Fruit fly (Drosophila melanogaster): ENCODE results near the gene beta4GalT7.

The beta4GalT7 gene

DNA sequence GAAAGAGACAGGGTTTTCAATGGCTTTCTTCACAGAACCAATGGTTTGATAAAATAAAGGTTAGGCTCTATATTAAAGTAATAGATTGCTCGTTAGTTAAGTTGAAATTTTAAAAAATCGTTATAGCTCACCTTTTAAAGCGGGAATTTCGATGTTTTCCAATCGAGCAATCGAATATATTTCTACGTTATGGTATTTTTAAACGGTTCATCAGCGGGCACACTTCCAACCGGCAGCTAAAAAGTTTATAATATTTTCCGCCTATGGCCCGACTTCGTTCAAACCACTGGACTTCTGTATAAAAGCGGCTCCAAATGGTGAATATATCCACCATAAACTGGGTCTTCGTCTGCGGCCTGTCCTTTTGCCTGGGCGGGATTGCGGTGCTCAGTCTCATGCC is at the start of gene beta4GalT7:
Gene beta4GalT7, plus strand, starts transcription at position 201 of the 400 bp plus-strand sequence.
- TF ChIP-seq lola (GFP tag; optimal IDR thresholded peaks at IDR 0.05) (no peak), dl (GFP tag; optimal IDR thresholded peaks at IDR 0.05; ENCODE audit: insufficient read depth in 1 of 2, partially characterized antibody in 2 of 2) (no peak), usp (GFP tag; optimal IDR thresholded peaks at IDR 0.05) (no peak), Hr78 (GFP tag; optimal IDR thresholded peaks at IDR 0.05) (no peak), CrebA (GFP tag; optimal IDR thresholded peaks at IDR 0.05; ENCODE audit: borderline replicate concordance) (no peak), jim (GFP tag; optimal IDR thresholded peaks at IDR 0.05) (no peak), Mio (GFP tag; optimal IDR thresholded peaks at IDR 0.05) (no peak), N (GFP tag; optimal IDR thresholded peaks at IDR 0.05) (no peak)

DNA sequence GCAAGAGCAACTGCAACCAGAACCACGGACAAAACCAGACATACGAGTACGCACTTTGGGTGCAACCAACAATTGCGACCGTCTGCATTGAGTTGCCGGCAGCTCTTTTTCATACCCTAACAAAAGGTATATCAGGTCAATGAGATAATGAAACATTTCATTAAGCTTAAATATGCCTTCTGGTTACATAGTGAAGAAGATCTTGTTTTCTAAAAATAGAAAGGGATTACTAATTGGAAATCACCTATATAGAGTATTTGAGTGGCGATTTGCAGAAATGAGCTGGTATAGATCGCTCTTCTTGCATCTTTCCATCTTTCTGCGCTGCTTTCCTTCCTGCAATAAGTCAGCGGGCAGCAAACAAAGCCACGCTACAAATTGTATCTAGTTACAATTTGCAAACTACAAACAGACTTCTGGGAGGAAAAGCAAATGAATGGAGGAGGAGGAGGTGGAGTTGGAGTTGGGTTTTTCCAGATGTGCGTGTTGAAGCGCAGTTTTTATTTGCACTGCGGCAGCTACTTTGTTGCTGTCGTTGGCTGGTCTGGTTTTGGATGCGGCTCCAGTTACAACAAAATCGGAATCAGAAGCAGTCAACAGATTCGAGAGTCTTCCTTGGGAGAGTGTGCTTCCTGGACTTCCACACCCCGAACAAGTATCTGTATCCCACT is 48.2 kb upstream of the beta4GalT7 start:
- TF ChIP-seq Hr83 (GFP tag; optimal IDR thresholded peaks at IDR 0.05; ENCODE audit: poor library complexity, severe bottlenecking) (no peak), Sp1 (GFP tag; optimal IDR thresholded peaks at IDR 0.05) (peak; percentile 45), h (GFP tag; optimal IDR thresholded peaks at IDR 0.05) (peak; percentile 57), ey (GFP tag; optimal IDR thresholded peaks at IDR 0.05) (peak; percentile 52), psq (GFP tag; optimal IDR thresholded peaks at IDR 0.05) (peak; percentile 28), tai (GFP tag; optimal IDR thresholded peaks at IDR 0.05) (no peak), OdsH (GFP tag; optimal IDR thresholded peaks at IDR 0.05) (peak; percentile 36), rgr (GFP tag; optimal IDR thresholded peaks at IDR 0.05) (peak; percentile 43), Hnf4 (GFP tag; optimal IDR thresholded peaks at IDR 0.05) (no peak), N (GFP tag; optimal IDR thresholded peaks at IDR 0.05) (no peak), Hr78 (GFP tag; optimal IDR thresholded peaks at IDR 0.05) (no peak), fru (GFP tag; optimal IDR thresholded peaks at IDR 0.05) (peak; percentile 45), Dif (GFP tag; optimal IDR thresholded peaks at IDR 0.05; ENCODE audit: partially characterized antibody) (no peak), HLH106 (tag; optimal IDR thresholded peaks at IDR 0.05) (peak; percentile 52), br (GFP tag; optimal IDR thresholded peaks at IDR 0.05) (peak; percentile 12), woc (GFP tag; optimal IDR thresholded peaks at IDR 0.05) (peak; percentile 47)

DNA sequence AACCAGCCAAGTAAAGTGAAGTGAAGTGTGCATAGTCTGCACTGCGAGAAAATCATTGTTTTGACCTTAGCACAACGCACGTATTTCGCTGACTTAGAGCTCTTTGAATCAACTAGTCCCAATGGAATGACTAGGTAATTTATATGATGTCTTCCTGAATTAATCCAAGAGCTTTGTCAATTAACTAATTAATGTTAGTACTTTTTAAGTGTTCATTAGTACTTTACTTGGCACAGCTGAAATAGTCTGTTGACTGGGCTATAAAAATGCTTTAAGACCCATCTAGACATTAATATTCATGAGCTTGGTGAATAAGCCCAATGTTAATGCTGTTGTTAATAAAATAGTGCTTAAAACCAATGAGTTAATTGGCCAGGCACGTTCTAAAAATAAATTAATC is 46.9 kb upstream of the beta4GalT7 start:
- TF ChIP-seq HLH106 (tag; optimal IDR thresholded peaks at IDR 0.05) (no peak), Jra (GFP tag; optimal IDR thresholded peaks at IDR 0.05) (no peak), jim (GFP tag; optimal IDR thresholded peaks at IDR 0.05) (no peak), usp (GFP tag; optimal IDR thresholded peaks at IDR 0.05) (no peak), CG9705 (GFP tag; optimal IDR thresholded peaks at IDR 0.05) (no peak), N (GFP tag; optimal IDR thresholded peaks at IDR 0.05) (no peak), Dif (GFP tag; optimal IDR thresholded peaks at IDR 0.05; ENCODE audit: partially characterized antibody) (no peak), sv (GFP tag; optimal IDR thresholded peaks at IDR 0.05) (no peak), Abd-B (GFP tag; optimal IDR thresholded peaks at IDR 0.05) (no peak), brk (GFP tag; optimal IDR thresholded peaks at IDR 0.05) (no peak), Myc (optimal IDR thresholded peaks at IDR 0.05) (no peak), Vsx2 (GFP tag; optimal IDR thresholded peaks at IDR 0.05; ENCODE audit: partially characterized antibody) (no peak), foxo (GFP tag; optimal IDR thresholded peaks at IDR 0.05) (no peak), h (GFP tag; optimal IDR thresholded peaks at IDR 0.05) (no peak), Mio (GFP tag; optimal IDR thresholded peaks at IDR 0.05) (no peak), Dfd (GFP tag; optimal IDR thresholded peaks at IDR 0.05) (no peak), psq (GFP tag; optimal IDR thresholded peaks at IDR 0.05) (no peak), pan (optimal IDR thresholded peaks at IDR 0.05) (no peak), tai (GFP tag; optimal IDR thresholded peaks at IDR 0.05) (no peak)

DNA sequence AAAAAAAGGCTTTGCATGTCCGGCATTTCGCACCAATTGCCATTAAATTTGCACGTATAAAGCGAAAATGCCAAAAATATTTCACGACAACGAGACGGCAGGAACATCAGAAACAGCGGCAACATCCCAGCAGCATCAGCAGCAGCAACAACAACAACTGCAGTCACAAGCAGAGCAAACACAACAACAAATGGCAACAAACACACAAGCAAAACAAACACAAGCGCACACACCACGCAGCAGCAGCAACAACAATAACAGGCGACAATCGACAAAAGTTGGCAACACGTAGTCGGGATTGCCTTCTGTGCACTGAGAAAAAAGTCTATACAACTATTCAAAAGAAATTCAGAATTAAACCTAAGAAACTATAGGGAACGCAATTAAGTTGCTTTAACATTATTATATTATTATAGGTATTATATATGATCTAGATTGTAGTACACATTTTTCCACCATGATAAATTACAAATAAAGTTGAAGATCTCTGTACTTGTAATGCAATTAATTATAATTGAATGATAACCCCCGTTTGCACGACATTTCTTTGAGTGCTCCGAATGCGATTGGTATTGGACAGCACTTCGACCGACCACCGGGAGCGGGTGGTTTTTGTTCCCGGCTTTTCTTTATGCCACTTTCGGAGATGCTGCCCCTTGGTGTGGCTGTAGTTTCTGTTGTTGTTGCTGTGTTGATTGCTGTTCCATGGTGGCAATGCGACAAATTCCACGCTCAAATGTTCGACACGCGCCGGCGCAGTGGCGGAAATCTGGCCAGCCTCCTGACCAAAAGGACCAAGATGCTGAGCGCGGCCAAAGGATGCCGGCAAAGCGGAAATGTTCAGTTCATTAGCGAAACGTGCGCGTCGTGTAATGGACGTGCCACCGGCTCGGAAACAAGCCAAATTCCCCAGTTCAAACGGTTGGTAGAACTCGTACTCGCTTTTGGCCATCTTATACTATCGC is 39.2 kb upstream of the beta4GalT7 start, which contains the start of gene tnc:
Gene tnc, plus strand, starts transcription at position 848 of the 965 bp plus-strand sequence.
- TF ChIP-seq CrebA (GFP tag; optimal IDR thresholded peaks at IDR 0.05; ENCODE audit: borderline replicate concordance) (no peak), OdsH (GFP tag; optimal IDR thresholded peaks at IDR 0.05) (peak; percentile 86), tai (GFP tag; optimal IDR thresholded peaks at IDR 0.05) (peak; percentile 12), N (GFP tag; optimal IDR thresholded peaks at IDR 0.05) (no peak), HLH106 (tag; optimal IDR thresholded peaks at IDR 0.05) (peak; percentile 89), Hnf4 (GFP tag; optimal IDR thresholded peaks at IDR 0.05) (peak; percentile 53), CG9705 (GFP tag; optimal IDR thresholded peaks at IDR 0.05) (peak; percentile 65), Hr78 (GFP tag; optimal IDR thresholded peaks at IDR 0.05) (no peak), brk (GFP tag; optimal IDR thresholded peaks at IDR 0.05) (peak; percentile 37), dmrt93B (GFP tag; optimal IDR thresholded peaks at IDR 0.05) (peak; percentile 79), dl (GFP tag; optimal IDR thresholded peaks at IDR 0.05; ENCODE audit: insufficient read depth in 1 of 2, partially characterized antibody in 2 of 2) (no peak), lola (GFP tag; optimal IDR thresholded peaks at IDR 0.05) (no peak), h (GFP tag; optimal IDR thresholded peaks at IDR 0.05) (peak; percentile 76), sage (GFP tag; optimal IDR thresholded peaks at IDR 0.05) (peak; percentile 26), sv (GFP tag; optimal IDR thresholded peaks at IDR 0.05) (no peak), GATAd (GFP tag; optimal IDR thresholded peaks at IDR 0.05) (no peak), rgr (GFP tag; optimal IDR thresholded peaks at IDR 0.05) (peak; percentile 81), Rel (GFP tag; optimal IDR thresholded peaks at IDR 0.05) (no peak), Rel (tag; optimal IDR thresholded peaks at IDR 0.05) (peak; percentile 10), Hr83 (GFP tag; optimal IDR thresholded peaks at IDR 0.05; ENCODE audit: poor library complexity, severe bottlenecking) (no peak), usp (GFP tag; optimal IDR thresholded peaks at IDR 0.05) (no peak), fru (GFP tag; optimal IDR thresholded peaks at IDR 0.05) (peak; percentile 78), Jra (GFP tag; optimal IDR thresholded peaks at IDR 0.05) (no peak), jim (GFP tag; optimal IDR thresholded peaks at IDR 0.05) (no peak), ey (GFP tag; optimal IDR thresholded peaks at IDR 0.05) (peak; percentile 55), Sp1 (GFP tag; optimal IDR thresholded peaks at IDR 0.05) (peak; percentile 90), pan (optimal IDR thresholded peaks at IDR 0.05) (no peak)
